Fruit fly (Drosophila melanogaster): ENCODE results near the gene CG2310.
A peak's percentile ranks its signal among the peaks of the same experiment; 100 is the strongest.

Gene CG2310

DNA sequence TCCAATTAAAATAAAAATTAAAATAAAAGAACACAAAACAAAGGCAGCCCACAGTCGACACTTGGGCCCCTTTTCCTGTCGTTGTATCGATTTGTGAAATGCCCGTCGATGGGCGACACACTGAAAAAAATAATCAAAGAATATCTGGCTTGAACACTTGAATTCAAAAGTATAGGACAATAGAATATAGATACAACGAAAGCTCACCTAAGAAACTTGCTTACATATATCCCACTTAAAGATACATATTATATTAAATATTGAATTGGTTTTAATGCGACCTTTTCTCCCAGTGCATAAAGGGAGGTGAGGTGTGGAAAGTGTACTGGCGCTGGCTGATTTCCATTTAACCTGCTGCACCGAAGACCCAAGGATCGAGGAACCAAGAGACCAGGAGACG lies 28.8 kb upstream of the CG2310 start (continued):
- no peak for TF ChIP-seq C15 (GFP tag; IDR thresholded peaks at IDR 0.05)
- TF ChIP-seq CG13775 (GFP tag; optimal IDR thresholded peaks at IDR 0.05): peak; percentile 45
- TF ChIP-seq Sry-β (GFP tag; optimal IDR thresholded peaks at IDR 0.05): no peak
- TF ChIP-seq CG7839 (tag; optimal IDR thresholded peaks at IDR 0.05): peak; percentile 58
- no peak for TF ChIP-seq corto (GFP tag; optimal IDR thresholded peaks at IDR 0.05)
- no peak for TF ChIP-seq Dll (GFP tag; IDR thresholded peaks at IDR 0.05; ENCODE audit: partially characterized antibody)
- no peak for TF ChIP-seq Trl (optimal IDR thresholded peaks at IDR 0.05)
- TF ChIP-seq Trl (GFP tag; optimal IDR thresholded peaks at IDR 0.05): no peak
- TF ChIP-seq pho (GFP tag; optimal IDR thresholded peaks at IDR 0.05): no peak
- no peak for TF ChIP-seq kay (GFP tag; optimal IDR thresholded peaks at IDR 0.05)
- no peak for TF ChIP-seq CrebB (tag; optimal IDR thresholded peaks at IDR 0.05)
- no peak for TF ChIP-seq Tbp (GFP tag; optimal IDR thresholded peaks at IDR 0.05)
- no peak for TF ChIP-seq HmgZ (tag; optimal IDR thresholded peaks at IDR 0.05)
- TF ChIP-seq Hr39 (optimal IDR thresholded peaks at IDR 0.05): no peak
- no peak for TF ChIP-seq da (GFP tag; optimal IDR thresholded peaks at IDR 0.05)
- no peak for TF ChIP-seq Side (GFP tag; optimal IDR thresholded peaks at IDR 0.05)
- no peak for TF ChIP-seq Ravus (GFP tag; IDR thresholded peaks at IDR 0.05)
- TF ChIP-seq wor (GFP tag; IDR thresholded peaks at IDR 0.05): no peak
- no peak for TF ChIP-seq sug (tag; optimal IDR thresholded peaks at IDR 0.05)
- peak; percentile 62 for TF ChIP-seq Blimp-1 (GFP tag; optimal IDR thresholded peaks at IDR 0.05)
- TF ChIP-seq CG11456 (GFP tag; IDR thresholded peaks at IDR 0.05): no peak
- TF ChIP-seq BtbVII (GFP tag; optimal IDR thresholded peaks at IDR 0.05): no peak
- peak; percentile 64 for TF ChIP-seq CG4424 (GFP tag; optimal IDR thresholded peaks at IDR 0.05)
- TF ChIP-seq CG17612 (GFP tag; IDR thresholded peaks at IDR 0.05): no peak
- no peak for TF ChIP-seq dimm (GFP tag; IDR thresholded peaks at IDR 0.05)
- TF ChIP-seq gt (GFP tag; IDR thresholded peaks at IDR 0.05): no peak
- no peak for TF ChIP-seq CG6791 (GFP tag; IDR thresholded peaks at IDR 0.05; ENCODE audit: partially characterized antibody)
- peak; percentile 76 for TF ChIP-seq CG14710 (tag; optimal IDR thresholded peaks at IDR 0.05)
- no peak for TF ChIP-seq exex (tag; optimal IDR thresholded peaks at IDR 0.05)
- TF ChIP-seq CG17361 (GFP tag; IDR thresholded peaks at IDR 0.05): peak; percentile 73
- no peak for TF ChIP-seq CG13123 (GFP tag; optimal IDR thresholded peaks at IDR 0.05)
- TF ChIP-seq nau (GFP tag; optimal IDR thresholded peaks at IDR 0.05): no peak
- TF ChIP-seq p53 (GFP tag; optimal IDR thresholded peaks at IDR 0.05): no peak
- peak; percentile 78 for TF ChIP-seq ara (GFP tag; IDR thresholded peaks at IDR 0.05)
- TF ChIP-seq Scr (GFP tag; IDR thresholded peaks at IDR 0.05; ENCODE audit: partially characterized antibody): no peak
- TF ChIP-seq fd96Cb (tag; optimal IDR thresholded peaks at IDR 0.05): peak; percentile 76
- no peak for TF ChIP-seq CG3995 (GFP tag; optimal IDR thresholded peaks at IDR 0.05)
- TF ChIP-seq CG9727 (GFP tag; optimal IDR thresholded peaks at IDR 0.05): peak; percentile 74
- no peak for TF ChIP-seq CG42726 (GFP tag; IDR thresholded peaks at IDR 0.05; ENCODE audit: partially characterized antibody)
- no peak for TF ChIP-seq D (optimal IDR thresholded peaks at IDR 0.05)
- peak; percentile 65 for TF ChIP-seq D (GFP tag; optimal IDR thresholded peaks at IDR 0.05)
- no peak for TF ChIP-seq tll (GFP tag; optimal IDR thresholded peaks at IDR 0.05)
- no peak for TF ChIP-seq slp2 (GFP tag; optimal IDR thresholded peaks at IDR 0.05)
- peak; percentile 37 for TF ChIP-seq CG18764 (GFP tag; optimal IDR thresholded peaks at IDR 0.05)
- TF ChIP-seq CG4730 (GFP tag; IDR thresholded peaks at IDR 0.05): no peak
- no peak for TF ChIP-seq fu2 (GFP tag; optimal IDR thresholded peaks at IDR 0.05)
- no peak for TF ChIP-seq CG10543 (GFP tag; optimal IDR thresholded peaks at IDR 0.05)
- TF ChIP-seq ase (GFP tag; IDR thresholded peaks at IDR 0.05): no peak
- TF ChIP-seq Hr3 (GFP tag; optimal IDR thresholded peaks at IDR 0.05): peak; percentile 29
- TF ChIP-seq Awh (GFP tag; IDR thresholded peaks at IDR 0.05): no peak; the same call in 1 of the 2 replicates
- peak; percentile 50; the same call in 1 of the 2 replicates for TF ChIP-seq Ptx1 (GFP tag; IDR thresholded peaks at IDR 0.05)
- TF ChIP-seq Med (GFP tag): peak; percentile 86
- peak; percentile 66 for TF ChIP-seq D19A (tag; optimal IDR thresholded peaks at IDR 0.05)
